Fruit fly (Drosophila melanogaster): Measurements from ENCODE around the gene BigH1.

DNA sequence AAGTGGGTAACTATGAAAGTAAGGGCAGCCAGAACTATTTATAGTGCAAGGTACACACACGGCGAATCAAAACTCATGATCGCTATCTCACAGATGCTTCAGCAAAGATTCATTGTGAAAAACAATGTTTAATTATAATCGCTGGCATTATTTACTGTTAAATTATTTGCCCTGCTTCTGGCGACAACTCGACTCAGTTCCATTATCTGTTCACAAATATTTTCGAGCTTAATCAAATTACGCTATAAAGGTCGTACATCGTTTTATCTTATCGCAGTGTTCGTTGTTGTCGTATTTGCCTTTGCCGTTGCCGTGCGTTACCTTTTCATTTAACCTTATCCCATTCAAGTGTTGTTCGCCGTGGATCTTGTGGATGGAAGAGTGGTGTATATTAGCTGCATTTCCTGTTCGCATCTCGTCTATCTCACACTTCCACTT, 45.7 kb downstream of the BigH1 start:
- no peak for TF ChIP-seq psq (optimal IDR thresholded peaks at IDR 0.05)
- TF ChIP-seq CG8478 (optimal IDR thresholded peaks at IDR 0.05), result no peak
